Fruit fly (Drosophila melanogaster) whole organism, embryonic: ENCODE data around the gene CAH9.

Source experiments
- Asciz ChIP-seq: fragments of 200-800 bp; sonication (Bioruptor generic); optimal IDR thresholded peaks from 2 replicates; lab custom pipeline; 2017; ENCODE audit warnings: missing biosample characterization, mild to moderate bottlenecking, missing genetic modification characterization, missing genetic modification reagents
- Bteb2 ChIP-seq: fragments of 200-800 bp; sonication (Bioruptor generic); optimal IDR thresholded peaks from 2 replicates; lab custom pipeline; 2016; ENCODE audit warnings: missing biosample characterization, missing genetic modification characterization
- CG10366 ChIP-seq: fragments of 200-800 bp; sonication (Bioruptor generic); IDR thresholded peaks from 2 replicates; pipeline ENCODE4 v1.3.6; 2022; ENCODE audit warnings: missing biosample characterization, missing genetic modification characterization
- CG10979 ChIP-seq: fragments of 200-800 bp; sonication (Bioruptor generic); optimal IDR thresholded peaks from 2 replicates; lab custom pipeline; 2018; ENCODE audit warnings: missing biosample characterization, mild to moderate bottlenecking, missing genetic modification characterization, moderate library complexity
- CG11456 ChIP-seq: fragments of 200-800 bp; sonication (Bioruptor generic); IDR thresholded peaks from 3 replicates; pipeline ENCODE4 v1.3.6; 2022; ENCODE audit warnings: missing biosample characterization, missing genetic modification characterization
- CG12299 ChIP-seq: fragments of 200-800 bp; sonication (Bioruptor generic); optimal IDR thresholded peaks from 2 replicates; lab custom pipeline; 2018; ENCODE audit warnings: missing biosample characterization, mild to moderate bottlenecking, missing genetic modification characterization
- CG12659 ChIP-seq: fragments of 200-800 bp; sonication (Bioruptor generic); optimal IDR thresholded peaks from 3 replicates; lab custom pipeline; 2017; ENCODE audit warnings: mild to moderate bottlenecking, missing biosample characterization, missing genetic modification reagents, missing genetic modification characterization
- CG13624 ChIP-seq: fragments of 200-800 bp; sonication (Bioruptor generic); optimal IDR thresholded peaks from 2 replicates; lab custom pipeline; 2016; ENCODE audit warnings: missing biosample characterization, missing genetic modification characterization
- CG13775 ChIP-seq: fragments of 200-800 bp; sonication (Bioruptor generic); optimal IDR thresholded peaks from 3 replicates; lab custom pipeline; 2017; ENCODE audit warnings: missing biosample characterization, mild to moderate bottlenecking, missing genetic modification characterization
- CG13894 ChIP-seq: fragments of 200-800 bp; sonication (Bioruptor generic); optimal IDR thresholded peaks from 3 replicates; lab custom pipeline; 2018; ENCODE audit warnings: missing biosample characterization, mild to moderate bottlenecking, missing genetic modification characterization, moderate library complexity
- CG15514 ChIP-seq: fragments of 200-800 bp; sonication (Bioruptor generic); optimal IDR thresholded peaks from 3 replicates; lab custom pipeline; 2017; ENCODE audit warnings: missing biosample characterization, missing genetic modification characterization, mild to moderate bottlenecking, moderate library complexity, missing genetic modification reagents
- CG15696 ChIP-seq: fragments of 200-800 bp; sonication (Bioruptor generic); optimal IDR thresholded peaks from 2 replicates; lab custom pipeline; 2019; ENCODE audit warnings: missing biosample characterization, mild to moderate bottlenecking, missing genetic modification characterization, moderate library complexity
- CG1602 ChIP-seq: fragments of 200-800 bp; sonication (Bioruptor generic); optimal IDR thresholded peaks from 3 replicates; lab custom pipeline; 2016; ENCODE audit warnings: missing biosample characterization, missing genetic modification characterization
- CG17385 ChIP-seq: fragments of 200-800 bp; sonication (Bioruptor generic); optimal IDR thresholded peaks from 3 replicates; lab custom pipeline; 2018; ENCODE audit warnings: missing biosample characterization, mild to moderate bottlenecking, missing genetic modification characterization
- CG1792 ChIP-seq: fragments of 200-800 bp; sonication (Bioruptor generic); optimal IDR thresholded peaks from 2 replicates; lab custom pipeline; 2016; ENCODE audit warnings: missing biosample characterization, missing genetic modification characterization
- CG18011 ChIP-seq: fragments of 200-800 bp; sonication (Bioruptor generic); optimal IDR thresholded peaks from 2 replicates; lab custom pipeline; 2017; ENCODE audit warnings: missing biosample characterization, missing genetic modification characterization, mild to moderate bottlenecking, moderate library complexity, missing genotype
- CG2712 ChIP-seq: fragments of 200-800 bp; optimal IDR thresholded peaks from 3 replicates; lab custom pipeline; 2019; ENCODE audit warnings: missing biosample characterization, mild to moderate bottlenecking, missing genetic modification characterization, moderate library complexity
- CG32767 ChIP-seq: fragments of 200-800 bp; sonication (Bioruptor generic); IDR thresholded peaks from 2 replicates; pipeline ENCODE4 v1.3.6; 2022; ENCODE audit warnings: missing biosample characterization, missing genetic modification characterization
- CG6254 ChIP-seq: fragments of 200-800 bp; sonication (Bioruptor generic); optimal IDR thresholded peaks from 3 replicates; lab custom pipeline; 2017; ENCODE audit warnings: mild to moderate bottlenecking, missing biosample characterization, missing genetic modification reagents, missing genetic modification characterization
- CG6272 ChIP-seq: fragments of 200-800 bp; sonication (Bioruptor generic); IDR thresholded peaks from 2 replicates; pipeline ENCODE4 v1.3.6; 2022; ENCODE audit warnings: missing biosample characterization, missing genetic modification characterization
- CG6689 ChIP-seq: fragments of 200-800 bp; sonication (Bioruptor generic); IDR thresholded peaks from 2 replicates; pipeline ENCODE4 v1.3.6; 2022; ENCODE audit warnings: missing biosample characterization, missing genetic modification characterization
- CG9609 ChIP-seq: fragments of 200-800 bp; sonication (Bioruptor generic); optimal IDR thresholded peaks from 3 replicates; lab custom pipeline; 2016; ENCODE audit warnings: missing biosample characterization, missing genetic modification characterization
- Dip3 ChIP-seq: fragments of 200-800 bp; sonication (Bioruptor generic); optimal IDR thresholded peaks from 3 replicates; lab custom pipeline; 2016; ENCODE audit warnings: missing biosample characterization, missing genetic modification characterization
- HmgZ ChIP-seq: fragments of 200-800 bp; sonication (Bioruptor generic); optimal IDR thresholded peaks from 2 replicates; lab custom pipeline; 2018; ENCODE audit warnings: missing biosample characterization, mild to moderate bottlenecking, missing genetic modification characterization
- Hr3 ChIP-seq: fragments of 200-800 bp; sonication (Bioruptor generic); optimal IDR thresholded peaks from 3 replicates; lab custom pipeline; 2016; ENCODE audit warnings: missing biosample characterization, missing genetic modification characterization
- Hsf ChIP-seq: fragments of 200-800 bp; sonication (Bioruptor generic); optimal IDR thresholded peaks from 3 replicates; lab custom pipeline; 2016; ENCODE audit warnings: missing biosample characterization, missing genetic modification characterization
- Lhr ChIP-seq: fragments of 200-800 bp; sonication (Bioruptor generic); optimal IDR thresholded peaks from 3 replicates; lab custom pipeline; 2017; ENCODE audit warnings: mild to moderate bottlenecking, missing biosample characterization, missing genetic modification reagents, missing genetic modification characterization
- MESR4 ChIP-seq: fragments of 200-800 bp; sonication (Bioruptor generic); optimal IDR thresholded peaks from 2 replicates; lab custom pipeline; 2018; ENCODE audit warnings: missing biosample characterization, mild to moderate bottlenecking, missing genetic modification characterization, moderate library complexity
- Meics ChIP-seq: fragments of 200-800 bp; sonication (Bioruptor generic); optimal IDR thresholded peaks from 2 replicates; lab custom pipeline; 2017; ENCODE audit warnings: missing biosample characterization, mild to moderate bottlenecking, missing genetic modification characterization
- NK7.1 ChIP-seq: fragments of 200-800 bp; sonication (Bioruptor generic); optimal IDR thresholded peaks from 3 replicates; lab custom pipeline; 2016; ENCODE audit warnings: missing biosample characterization, missing genetic modification characterization
- Nf-YA ChIP-seq: fragments of 200-800 bp; sonication (Bioruptor generic); IDR thresholded peaks from 2 replicates; pipeline ENCODE4 v1.3.6; 2022; ENCODE audit warnings: missing biosample characterization, missing genetic modification characterization
- Sin3A ChIP-seq: fragments of >200 bp; optimal IDR thresholded peaks from 2 replicates; lab custom pipeline; 2018
- Ssrp ChIP-seq: fragments of 200-800 bp; sonication (Bioruptor generic); optimal IDR thresholded peaks from 2 replicates; lab custom pipeline; 2018; ENCODE audit warnings: missing biosample characterization, mild to moderate bottlenecking, missing genetic modification characterization, moderate library complexity
- chn ChIP-seq: fragments of 200-800 bp; sonication (Bioruptor generic); optimal IDR thresholded peaks from 2 replicates; lab custom pipeline; 2016; ENCODE audit warnings: missing biosample characterization, missing genetic modification characterization
- emc ChIP-seq: fragments of 200-800 bp; sonication (Bioruptor generic); optimal IDR thresholded peaks from 2 replicates; lab custom pipeline; 2016; ENCODE audit warnings: missing biosample characterization, missing genetic modification characterization
- exex ChIP-seq: fragments of 200-800 bp; sonication (Bioruptor generic); optimal IDR thresholded peaks from 4 replicates; lab custom pipeline; 2018; ENCODE audit warnings: missing biosample characterization, mild to moderate bottlenecking, missing genetic modification characterization, moderate library complexity
- ham ChIP-seq: fragments of 200-800 bp; sonication (Bioruptor generic); IDR thresholded peaks from 2 replicates; pipeline ENCODE4 v1.3.6; 2022; ENCODE audit warnings: missing biosample characterization, missing genetic modification characterization
- insv ChIP-seq, 2 experiments: fragments of 200-800 bp; sonication (Bioruptor generic); optimal IDR thresholded peaks; 3 replicates each; lab custom pipeline; 2016 to 2018; ENCODE audit warnings: missing biosample characterization in 2 of 2, missing genetic modification characterization in 2 of 2
- kay ChIP-seq: fragments of 200-800 bp; sonication (Bioruptor generic); optimal IDR thresholded peaks from 2 replicates; lab custom pipeline; 2016; ENCODE audit warnings: missing biosample characterization, missing genetic modification characterization
- lab ChIP-seq: fragments of 200-800 bp; sonication (Bioruptor generic); optimal IDR thresholded peaks from 3 replicates; lab custom pipeline; 2017; ENCODE audit warnings: missing biosample characterization, missing genetic modification characterization, mild to moderate bottlenecking, moderate library complexity, missing genetic modification reagents
- lola ChIP-seq, 3 experiments: fragments of >200 bp in 2 of 3; fragments of 200-800 bp in 1 of 3; sonication (Bioruptor generic) in 1 of 3; optimal IDR thresholded peaks; 2 replicates each; lab custom pipeline; 2017 to 2019; ENCODE audit warnings: missing biosample characterization in 3 of 3, missing genetic modification characterization in 3 of 3, mild to moderate bottlenecking in 1 of 3, moderate library complexity in 1 of 3
- nau ChIP-seq: fragments of 200-800 bp; sonication (Bioruptor generic); optimal IDR thresholded peaks from 3 replicates; lab custom pipeline; 2017; ENCODE audit warnings: missing biosample characterization, mild to moderate bottlenecking, missing genetic modification characterization, missing genetic modification reagents
- odd ChIP-seq: fragments of 200-800 bp; sonication (Bioruptor generic); optimal IDR thresholded peaks from 2 replicates; lab custom pipeline; 2017; ENCODE audit warnings: missing biosample characterization, mild to moderate bottlenecking, missing genetic modification characterization
- p53 ChIP-seq: fragments of 200-800 bp; sonication (Bioruptor generic); optimal IDR thresholded peaks from 2 replicates; lab custom pipeline; 2016; ENCODE audit warnings: missing biosample characterization, missing genetic modification characterization
- peb ChIP-seq: fragments of 200-800 bp; sonication (Bioruptor generic); IDR thresholded peaks from 2 replicates; pipeline ENCODE4 v1.3.6; 2022; ENCODE audit warnings: missing biosample characterization, missing genetic modification characterization
- ro ChIP-seq: fragments of 200-800 bp; sonication (Bioruptor generic); IDR thresholded peaks from 2 replicates; pipeline ENCODE4 v1.3.6; 2022; ENCODE audit warnings: missing biosample characterization, missing genetic modification characterization
- sens ChIP-seq: fragments of 200-800 bp; sonication (Bioruptor generic); peaks from one replicate; lab custom pipeline; 2016; ENCODE audit warnings: missing biosample characterization, missing genetic modification characterization
- slp2 ChIP-seq: fragments of 200-800 bp; sonication (Bioruptor generic); optimal IDR thresholded peaks from 2 replicates; lab custom pipeline; 2016; ENCODE audit warnings: missing biosample characterization, missing genetic modification characterization
- tll ChIP-seq, 2 experiments: fragments of 200-800 bp in 1 of 2; fragments of >200 bp in 1 of 2; sonication (Bioruptor generic) in 1 of 2; optimal IDR thresholded peaks; 2 replicates each; lab custom pipeline; 2017 to 2019; ENCODE audit warnings: missing biosample characterization in 2 of 2, missing genetic modification characterization in 2 of 2, mild to moderate bottlenecking in 1 of 2, moderate library complexity in 1 of 2
- twi ChIP-seq: fragments of 200-800 bp; optimal IDR thresholded peaks from 2 replicates; lab custom pipeline; 2019; ENCODE audit warnings: missing biosample characterization, mild to moderate bottlenecking, missing genetic modification characterization, moderate library complexity
- vvl ChIP-seq: fragments of 200-800 bp; sonication (Bioruptor generic); IDR thresholded peaks from 2 replicates; pipeline ENCODE4 v1.3.6; 2022; ENCODE audit warnings: missing biosample characterization, missing genetic modification characterization

The CAH9 gene

dm6 chr3R:27070906-27071498 lies 35.0 kb downstream of the CAH9 start (continued):
- TF ChIP-seq ham (GFP tag; lab: Robert Waterston, UW): no peak
- no peak for TF ChIP-seq CG1602 (GFP tag; lab: Kevin White, UChicago)
- TF ChIP-seq kay (GFP tag; lab: Kevin White, UChicago): no peak
- no peak for TF ChIP-seq CG13624
- no peak for TF ChIP-seq peb (GFP tag; lab: Robert Waterston, UW)
- TF ChIP-seq Hr3 (GFP tag; lab: Kevin White, UChicago): no peak
- TF ChIP-seq CG15514 (GFP tag; lab: Kevin White, UChicago): peak; percentile 10
- no peak for TF ChIP-seq nau (GFP tag; lab: Kevin White, UChicago)
- TF ChIP-seq odd (GFP tag; lab: Kevin White, UChicago): no peak
- TF ChIP-seq CG12659 (GFP tag; lab: Kevin White, UChicago): no peak
- TF ChIP-seq Meics (GFP tag; lab: Kevin White, UChicago): no peak
- TF ChIP-seq chn (GFP tag; lab: Kevin White, UChicago): no peak
- no peak for TF ChIP-seq Asciz (GFP tag; lab: Kevin White, UChicago)
- peak; percentile 1 for TF ChIP-seq CG17385 (GFP tag; lab: Kevin White, UChicago)
- TF ChIP-seq Sin3A (lab: Kevin White, UChicago): no peak
- peak; percentile 67 for TF ChIP-seq sens (GFP tag; lab: Kevin White, UChicago)
- peak; percentile 58; the same call in 1 of the 2 replicates for TF ChIP-seq vvl (GFP tag; lab: Robert Waterston, UW)
- TF ChIP-seq twi (tag; lab: Kevin White, UChicago): no peak
- TF ChIP-seq lab (GFP tag; lab: Kevin White, UChicago): no peak
- TF ChIP-seq Bteb2 (GFP tag; lab: Kevin White, UChicago): no peak
- TF ChIP-seq exex (tag; lab: Kevin White, UChicago): no peak
- TF ChIP-seq CG15696 (tag; lab: Kevin White, UChicago): no peak
- no peak for TF ChIP-seq CG13894
- TF ChIP-seq p53 (GFP tag; lab: Kevin White, UChicago): no peak
- TF ChIP-seq Ssrp (tag; lab: Kevin White, UChicago): no peak
- no peak for TF ChIP-seq tll (GFP tag; optimal IDR thresholded peaks at IDR 0.05; lab: Kevin White, UChicago)
- TF ChIP-seq MESR4 (GFP tag; lab: Kevin White, UChicago): no peak
- TF ChIP-seq Hsf (GFP tag; lab: Kevin White, UChicago): no peak
- no peak for TF ChIP-seq CG12299
- TF ChIP-seq emc: no peak
- no peak for TF ChIP-seq CG6254 (GFP tag; lab: Kevin White, UChicago)
- no peak for TF ChIP-seq slp2 (GFP tag; lab: Kevin White, UChicago)
- no peak for TF ChIP-seq CG1792 (GFP tag; lab: Kevin White, UChicago)
- no peak for TF ChIP-seq CG6689
- TF ChIP-seq NK7.1: no peak
- TF ChIP-seq ro (GFP tag; lab: Robert Waterston, UW): no peak
- TF ChIP-seq CG10979 (tag; lab: Kevin White, UChicago): no peak
- no peak for TF ChIP-seq HmgZ (tag; lab: Kevin White, UChicago)
- no peak for TF ChIP-seq CG9609 (GFP tag; lab: Kevin White, UChicago)
- TF ChIP-seq Lhr (GFP tag; lab: Kevin White, UChicago): no peak
- TF ChIP-seq CG32767 (GFP tag; lab: Robert Waterston, UW): no peak
- no peak for TF ChIP-seq lola (GFP tag; optimal IDR thresholded peaks at IDR 0.05; lab: Kevin White, UChicago)
- no peak for TF ChIP-seq CG11456
- no peak for TF ChIP-seq CG6272 (GFP tag; lab: Robert Waterston, UW)
- no peak for TF ChIP-seq CG13775 (GFP tag; lab: Kevin White, UChicago)
- TF ChIP-seq Nf-YA (GFP tag; lab: Robert Waterston, UW): no peak
- no peak for TF ChIP-seq CG18011 (GFP tag; lab: Kevin White, UChicago)
- TF ChIP-seq insv (GFP tag; optimal IDR thresholded peaks at IDR 0.05; lab: Kevin White, UChicago): no peak
- peak; percentile 30; the same call in 1 of the 2 replicates for TF ChIP-seq CG10366 (GFP tag; lab: Robert Waterston, UW)
- TF ChIP-seq Dip3 (GFP tag; lab: Kevin White, UChicago): no peak
- TF ChIP-seq CG2712: no peak
